Worm (Caenorhabditis elegans) whole organism, late embryonic: Measurements from ENCODE around the gene ttr-42.

Experiments used
- T23F11.4 ChIP-seq: fragments of 200-800 bp; sonication (Bioruptor generic); optimal IDR thresholded peaks from 2 replicates; lab custom pipeline; 2018; ENCODE audit warnings: mild to moderate bottlenecking, missing genetic modification characterization, missing compliant biosample characterization
- ama-1 ChIP-seq: fragments of 150-350 bp; optimal IDR thresholded peaks from 2 replicates; lab custom pipeline; 2014
- dmd-4 ChIP-seq: sonication (generic microtip); optimal IDR thresholded peaks from 2 replicates; lab custom pipeline; 2016; ENCODE audit warnings: borderline replicate concordance, missing genetic modification characterization, missing compliant biosample characterization
- fkh-6 ChIP-seq: sonication (generic microtip); optimal IDR thresholded peaks from 2 replicates; lab custom pipeline; 2016; ENCODE audit warnings: missing genetic modification characterization, missing compliant biosample characterization
- nfya-1 ChIP-seq: sonication (generic microtip); optimal IDR thresholded peaks from 2 replicates; lab custom pipeline; 2017; ENCODE audit warnings: missing genetic modification characterization, mild to moderate bottlenecking, missing compliant biosample characterization, antibody characterized with exemption, moderate library complexity
- sdc-2 ChIP-seq: sonication (generic microtip); optimal IDR thresholded peaks from 2 replicates; lab custom pipeline; 2016; ENCODE audit warnings: missing genotype, missing genetic modification characterization, missing compliant biosample characterization

- TF ChIP-seq nfya-1 (no peak), fkh-6 (tag; lab: Kevin White, UChicago) (no peak), dmd-4 (tag; lab: Kevin White, UChicago) (no peak), T23F11.4 (GFP tag; lab: Kevin White, UChicago) (no peak), ama-1 (lab: Kevin White, UChicago) (no peak), sdc-2 (tag; lab: Kevin White, UChicago) (no peak)
Observed at ce11 chrX:2548884-2549283, 28.7 kb upstream of the ttr-42 start, which contains the start of gene smvt-1.
